Fruit fly (Drosophila melanogaster): ENCODE data around the gene Gbeta76C.

Gene Gbeta76C

DNA sequence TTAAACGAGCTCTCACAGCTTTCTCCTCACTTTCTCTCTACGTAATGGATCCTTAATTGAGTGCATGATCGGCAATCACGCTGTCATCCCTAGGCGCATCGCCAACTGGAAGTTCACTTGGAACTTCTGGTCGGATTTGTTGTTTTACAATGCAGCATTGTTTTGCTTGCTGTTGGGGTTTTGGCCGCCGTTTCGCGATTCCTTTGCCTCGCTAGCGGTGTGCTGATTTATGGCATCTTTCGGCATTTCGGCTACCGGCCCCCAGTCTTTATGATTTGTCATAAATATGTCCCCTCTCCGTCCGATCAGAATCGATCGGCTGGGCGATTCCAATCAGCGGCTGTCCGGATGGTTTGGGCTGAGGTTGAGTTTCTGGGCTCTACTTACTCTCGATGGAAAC is 24.5 kb upstream of the Gbeta76C start:
- TF ChIP-seq Dfd (GFP tag; optimal IDR thresholded peaks at IDR 0.05): no peak
- TF ChIP-seq usp (GFP tag; optimal IDR thresholded peaks at IDR 0.05): no peak
- TF ChIP-seq dmrt93B (GFP tag; optimal IDR thresholded peaks at IDR 0.05): no peak
- no peak for TF ChIP-seq Hnf4 (GFP tag; optimal IDR thresholded peaks at IDR 0.05)
- no peak for TF ChIP-seq sage (GFP tag; optimal IDR thresholded peaks at IDR 0.05)
- TF ChIP-seq Vsx2 (GFP tag; optimal IDR thresholded peaks at IDR 0.05; ENCODE audit: partially characterized antibody): no peak
- TF ChIP-seq br (GFP tag; optimal IDR thresholded peaks at IDR 0.05): no peak
- no peak for TF ChIP-seq foxo (GFP tag; optimal IDR thresholded peaks at IDR 0.05)

DNA sequence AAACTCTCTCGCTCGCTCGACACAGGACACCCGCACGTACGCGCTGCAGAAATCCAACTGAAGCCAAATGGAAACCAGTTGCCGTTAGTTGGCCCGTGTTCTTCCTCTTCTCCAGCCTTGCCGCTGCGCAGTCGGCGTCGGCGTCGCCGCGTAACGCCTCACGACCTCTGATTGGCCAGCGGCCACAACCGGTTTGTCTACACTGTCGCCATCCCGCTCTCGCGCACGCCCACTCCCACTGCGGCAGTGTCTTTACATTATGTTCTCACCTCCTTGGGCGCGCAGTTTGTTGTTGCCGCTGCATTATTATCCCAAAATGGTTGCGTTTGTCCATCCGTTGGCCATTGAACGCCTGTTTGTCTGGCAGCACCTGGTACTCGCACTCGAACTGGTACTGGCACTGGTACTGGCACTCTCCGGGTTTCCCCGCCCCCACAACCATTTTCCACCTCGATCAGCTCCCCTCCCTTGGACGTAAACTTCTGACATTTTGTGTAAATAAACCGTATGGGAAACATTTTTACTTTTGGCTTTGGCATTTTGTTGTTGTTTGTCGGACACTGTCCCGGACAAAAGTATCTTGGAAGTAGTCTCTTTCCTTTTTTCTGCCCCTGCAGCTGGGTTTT is 23.7 kb upstream of the Gbeta76C start, which contains the start of gene tey:
Gene tey, minus strand, starts transcription at position 500 of the 626 bp plus-strand sequence.
- TF ChIP-seq CrebA (GFP tag; optimal IDR thresholded peaks at IDR 0.05; ENCODE audit: borderline replicate concordance) (no peak), OdsH (GFP tag; optimal IDR thresholded peaks at IDR 0.05) (no peak), Dif (GFP tag; optimal IDR thresholded peaks at IDR 0.05; ENCODE audit: partially characterized antibody) (peak; percentile 62), pan (optimal IDR thresholded peaks at IDR 0.05) (no peak), sv (GFP tag; optimal IDR thresholded peaks at IDR 0.05) (no peak), Vsx2 (GFP tag; optimal IDR thresholded peaks at IDR 0.05; ENCODE audit: partially characterized antibody) (peak; percentile 29), tai (GFP tag; optimal IDR thresholded peaks at IDR 0.05) (no peak), psq (GFP tag; optimal IDR thresholded peaks at IDR 0.05) (no peak), GATAd (GFP tag; optimal IDR thresholded peaks at IDR 0.05) (no peak), lola (GFP tag; optimal IDR thresholded peaks at IDR 0.05) (no peak), CG9705 (GFP tag; optimal IDR thresholded peaks at IDR 0.05) (no peak)

DNA sequence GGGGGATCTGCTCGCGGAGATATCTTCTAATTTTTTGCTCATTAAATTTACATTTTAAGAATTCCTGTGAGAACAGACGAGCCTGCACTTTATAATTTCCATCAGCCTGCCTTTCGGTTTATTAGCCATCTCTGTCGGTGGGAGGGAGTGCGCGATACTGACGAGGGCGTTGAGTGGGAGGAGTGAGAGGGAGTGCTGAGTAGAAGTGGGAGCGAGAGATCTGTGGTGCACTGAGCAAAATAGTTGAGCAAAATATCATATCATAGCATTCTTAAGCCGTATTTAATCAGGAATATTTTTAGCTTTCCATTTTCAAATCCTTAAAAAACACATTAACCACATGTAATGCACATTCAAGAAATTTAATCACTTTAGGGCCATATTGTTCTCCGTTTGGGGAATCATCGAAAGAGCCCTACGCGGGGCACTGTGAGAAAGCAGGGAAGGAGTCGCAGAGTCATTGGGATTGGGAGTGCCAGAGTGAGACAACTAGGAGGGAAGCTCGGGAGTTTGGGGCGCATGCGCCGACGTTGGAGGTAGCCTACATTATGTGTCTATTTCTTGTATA is 22.3 kb upstream of the Gbeta76C start:
- TF ChIP-seq usp (GFP tag; optimal IDR thresholded peaks at IDR 0.05) (no peak), Vsx2 (GFP tag; optimal IDR thresholded peaks at IDR 0.05; ENCODE audit: partially characterized antibody) (no peak), sv (GFP tag; optimal IDR thresholded peaks at IDR 0.05) (no peak), N (GFP tag; optimal IDR thresholded peaks at IDR 0.05) (no peak), woc (GFP tag; optimal IDR thresholded peaks at IDR 0.05) (no peak), ey (GFP tag; optimal IDR thresholded peaks at IDR 0.05) (no peak), jim (GFP tag; optimal IDR thresholded peaks at IDR 0.05) (no peak), fru (GFP tag; optimal IDR thresholded peaks at IDR 0.05) (no peak), Hr78 (GFP tag; optimal IDR thresholded peaks at IDR 0.05) (no peak)

DNA sequence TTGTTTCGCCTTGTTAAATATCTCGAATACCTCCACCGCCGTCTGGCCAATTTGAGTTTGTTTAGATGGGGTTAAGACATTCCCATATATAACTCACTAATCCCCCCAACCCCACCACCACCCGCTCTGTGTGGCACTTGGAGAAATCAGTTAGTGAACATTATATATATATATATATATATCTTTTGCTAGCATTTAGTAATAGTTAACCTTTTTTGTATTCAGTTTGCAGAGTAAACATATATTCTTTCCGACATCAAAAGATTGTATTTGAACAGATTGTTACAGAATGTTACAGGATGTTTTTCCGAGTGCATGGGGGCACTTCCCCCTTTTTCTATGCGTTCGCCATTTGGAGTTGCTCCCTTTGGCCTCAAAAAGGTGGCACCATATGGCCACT is 16.9 kb upstream of the Gbeta76C start:
- TF ChIP-seq GATAd (GFP tag; optimal IDR thresholded peaks at IDR 0.05) (no peak), OdsH (GFP tag; optimal IDR thresholded peaks at IDR 0.05) (no peak), sv (GFP tag; optimal IDR thresholded peaks at IDR 0.05) (no peak), sage (GFP tag; optimal IDR thresholded peaks at IDR 0.05) (no peak), Vsx2 (GFP tag; optimal IDR thresholded peaks at IDR 0.05; ENCODE audit: partially characterized antibody) (no peak), CrebA (GFP tag; optimal IDR thresholded peaks at IDR 0.05; ENCODE audit: borderline replicate concordance) (no peak), rgr (GFP tag; optimal IDR thresholded peaks at IDR 0.05) (no peak), dmrt93B (GFP tag; optimal IDR thresholded peaks at IDR 0.05) (no peak), br (GFP tag; optimal IDR thresholded peaks at IDR 0.05) (no peak), HLH106 (tag; optimal IDR thresholded peaks at IDR 0.05) (no peak), foxo (GFP tag; optimal IDR thresholded peaks at IDR 0.05) (no peak)

DNA sequence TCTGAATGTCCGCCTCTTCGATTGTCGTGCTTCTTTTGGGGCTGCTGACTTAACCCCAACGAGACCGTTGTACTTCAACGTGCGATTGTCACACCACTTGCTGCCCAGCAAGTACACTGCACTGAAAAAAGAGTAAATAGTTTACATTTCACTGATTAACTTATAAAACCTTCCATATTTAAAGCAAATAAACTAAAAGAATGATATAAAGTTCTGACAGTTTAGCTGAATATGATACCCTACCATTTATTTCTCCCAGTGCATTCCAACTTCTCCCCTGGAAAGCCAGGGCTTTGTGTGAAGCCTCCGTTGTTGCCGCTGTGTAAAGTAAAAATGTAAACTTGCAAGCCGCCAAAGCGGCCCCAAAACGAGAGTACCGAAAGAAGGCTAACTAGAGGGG is 13.1 kb upstream of the Gbeta76C start:
- TF ChIP-seq Rel (GFP tag; optimal IDR thresholded peaks at IDR 0.05) (no peak), Rel (tag; optimal IDR thresholded peaks at IDR 0.05) (no peak), rgr (GFP tag; optimal IDR thresholded peaks at IDR 0.05) (peak; percentile 35), sage (GFP tag; optimal IDR thresholded peaks at IDR 0.05) (no peak), foxo (GFP tag; optimal IDR thresholded peaks at IDR 0.05) (peak in 1 of 2 experiments; percentile 42), ey (GFP tag; optimal IDR thresholded peaks at IDR 0.05) (peak; percentile 40), woc (GFP tag; optimal IDR thresholded peaks at IDR 0.05) (peak; percentile 0), pan (optimal IDR thresholded peaks at IDR 0.05) (no peak), HLH106 (tag; optimal IDR thresholded peaks at IDR 0.05) (peak; percentile 47), GATAd (GFP tag; optimal IDR thresholded peaks at IDR 0.05) (no peak), OdsH (GFP tag; optimal IDR thresholded peaks at IDR 0.05) (peak; percentile 14), Hnf4 (GFP tag; optimal IDR thresholded peaks at IDR 0.05) (peak; percentile 21), CrebA (GFP tag; optimal IDR thresholded peaks at IDR 0.05; ENCODE audit: borderline replicate concordance) (no peak), Sp1 (GFP tag; optimal IDR thresholded peaks at IDR 0.05) (peak; percentile 3), h (GFP tag; optimal IDR thresholded peaks at IDR 0.05) (peak; percentile 59), br (GFP tag; optimal IDR thresholded peaks at IDR 0.05) (peak; percentile 25), fru (GFP tag; optimal IDR thresholded peaks at IDR 0.05) (peak; percentile 47)

All from whole organism, wandering third instar larva.